Worm (Caenorhabditis elegans): Measurements from ENCODE around the gene C40H1.8.

ce11 chrIII:9289815-9290214 lies 24.7 kb upstream of the C40H1.8 start:
- TF ChIP-seq pha-4 (tag; optimal IDR thresholded peaks at IDR 0.05): no peak
- TF ChIP-seq ets-4 (tag; optimal IDR thresholded peaks at IDR 0.05): no peak
- TF ChIP-seq madf-2 (tag; optimal IDR thresholded peaks at IDR 0.05): no peak
- TF ChIP-seq hlh-15 (tag; optimal IDR thresholded peaks at IDR 0.05): no peak
- no peak for TF ChIP-seq unc-42 (tag; optimal IDR thresholded peaks at IDR 0.05)
- TF ChIP-seq pqm-1 (tag; optimal IDR thresholded peaks at IDR 0.05): no peak

All from whole organism, late embryonic.